Worm (Caenorhabditis elegans): ENCODE measurements around the gene del-7.

The del-7 gene

ce11 chrIV:7760117-7760516 lies at the start of gene del-7:
Gene del-7, plus strand, starts transcription at chrIV:7760417.
- TF ChIP-seq lin-29 (GFP tag; IDR thresholded peaks at IDR 0.05): no peak
- TF ChIP-seq skn-1 (tag; optimal IDR thresholded peaks at IDR 0.05): no peak
- no peak for TF ChIP-seq nhr-48 (tag; optimal IDR thresholded peaks at IDR 0.05)
- TF ChIP-seq ztf-11 (tag; optimal IDR thresholded peaks at IDR 0.05): no peak
- no peak for TF ChIP-seq tra-1 (GFP tag; IDR thresholded peaks at IDR 0.05)
- TF ChIP-seq ceh-62 (tag; optimal IDR thresholded peaks at IDR 0.05): no peak
- no peak for TF ChIP-seq zip-2 (tag; optimal IDR thresholded peaks at IDR 0.05)
- no peak for TF ChIP-seq zfp-2 (tag; optimal IDR thresholded peaks at IDR 0.05)
- no peak for TF ChIP-seq hif-1 (tag; optimal IDR thresholded peaks at IDR 0.05)
- TF ChIP-seq fkh-10 (GFP tag; optimal IDR thresholded peaks at IDR 0.05): no peak
- no peak for TF ChIP-seq nhr-10 (tag; optimal IDR thresholded peaks at IDR 0.05)
- TF ChIP-seq Y105C5A.15 (GFP tag; IDR thresholded peaks at IDR 0.05): no peak
- TF ChIP-seq lir-3 (tag; optimal IDR thresholded peaks at IDR 0.05): no peak
- TF ChIP-seq ceh-20 (GFP tag; IDR thresholded peaks at IDR 0.05): no peak
- no peak for TF ChIP-seq ces-1 (GFP tag; optimal IDR thresholded peaks at IDR 0.05)
- no peak for TF ChIP-seq unc-130 (GFP tag; optimal IDR thresholded peaks at IDR 0.05)
- no peak for TF ChIP-seq R02D3.7 (tag; optimal IDR thresholded peaks at IDR 0.05)
- TF ChIP-seq attf-4 (tag; optimal IDR thresholded peaks at IDR 0.05): no peak
- no peak for TF ChIP-seq ctbp-1 (GFP tag; IDR thresholded peaks at IDR 0.05)
- TF ChIP-seq tag-97 (GFP tag; IDR thresholded peaks at IDR 0.05): no peak

ce11 chrIV:7710824-7711223 lies 49.4 kb upstream of the del-7 start, which contains the start of gene nhr-8:
Gene nhr-8, plus strand, starts transcription at chrIV:7710983.
- TF ChIP-seq nhr-28 (tag; optimal IDR thresholded peaks at IDR 0.05): peak; percentile 93
- TF ChIP-seq pha-4 (GFP tag; IDR thresholded peaks at IDR 0.05): no peak
- TF ChIP-seq pha-4 (tag; optimal IDR thresholded peaks at IDR 0.05): no peak
- no peak for TF ChIP-seq spr-1 (tag; optimal IDR thresholded peaks at IDR 0.05)
- TF ChIP-seq daf-16 (GFP tag; optimal IDR thresholded peaks at IDR 0.05): no peak
- peak; percentile 80 for TF ChIP-seq daf-16 (tag; optimal IDR thresholded peaks at IDR 0.05)
- no peak for TF ChIP-seq Y48G9A.11 (GFP tag; IDR thresholded peaks at IDR 0.05)
- no peak for TF ChIP-seq ceh-44 (GFP tag; IDR thresholded peaks at IDR 0.05)
- no peak for TF ChIP-seq fkh-10 (GFP tag; optimal IDR thresholded peaks at IDR 0.05)
- TF ChIP-seq nhr-6 (tag; optimal IDR thresholded peaks at IDR 0.05): peak; percentile 16
- TF ChIP-seq R02D3.7 (tag; optimal IDR thresholded peaks at IDR 0.05): no peak
- peak; percentile 63 for TF ChIP-seq nhr-77 (tag; optimal IDR thresholded peaks at IDR 0.05)
- no peak for TF ChIP-seq egl-43 (GFP tag; IDR thresholded peaks at IDR 0.05)
- no peak for TF ChIP-seq mdt-29 (GFP tag; IDR thresholded peaks at IDR 0.05)
- no peak for TF ChIP-seq nhr-76 (tag; optimal IDR thresholded peaks at IDR 0.05)
- peak; percentile 50 for TF ChIP-seq lin-38 (GFP tag; IDR thresholded peaks at IDR 0.05)
- 0 out of 2 replicates have a peak, but pooled peaks have one; percentile 29 for TF ChIP-seq saeg-2 (GFP tag; IDR thresholded peaks at IDR 0.05)
- no peak for TF ChIP-seq lim-7 (GFP tag; IDR thresholded peaks at IDR 0.05)
- no peak for TF ChIP-seq egl-27 (tag; optimal IDR thresholded peaks at IDR 0.05)
- no peak for TF ChIP-seq dmd-8 (GFP tag; IDR thresholded peaks at IDR 0.05)
- TF ChIP-seq gei-8 (GFP tag; optimal IDR thresholded peaks at IDR 0.05): no peak
- no peak for TF ChIP-seq tag-97 (GFP tag; IDR thresholded peaks at IDR 0.05)
- TF ChIP-seq lsy-2 (tag; optimal IDR thresholded peaks at IDR 0.05): peak in 1 of 2 experiments; percentile 29
- TF ChIP-seq lin-1 (GFP tag; IDR thresholded peaks at IDR 0.05): peak; percentile 67
- no peak for TF ChIP-seq zfp-2 (tag; optimal IDR thresholded peaks at IDR 0.05)
- TF ChIP-seq ztf-11 (tag; optimal IDR thresholded peaks at IDR 0.05): no peak
- peak; percentile 54 for TF ChIP-seq mep-1 (tag; optimal IDR thresholded peaks at IDR 0.05)
- no peak for TF ChIP-seq lir-3 (tag; optimal IDR thresholded peaks at IDR 0.05)
- TF ChIP-seq F44E2.7 (GFP tag; IDR thresholded peaks at IDR 0.05): no peak
- TF ChIP-seq dmd-6 (GFP tag; IDR thresholded peaks at IDR 0.05): peak; percentile 92
- TF ChIP-seq ama-1 (optimal IDR thresholded peaks at IDR 0.05): no peak
- TF ChIP-seq pqm-1 (tag; optimal IDR thresholded peaks at IDR 0.05): peak; percentile 97
- TF ChIP-seq zfp-3 (GFP tag; conservative IDR thresholded peaks at IDR 0.05): no peak
- TF ChIP-seq nhr-111 (GFP tag; optimal IDR thresholded peaks at IDR 0.05): no peak
- no peak for TF ChIP-seq unc-39 (tag; optimal IDR thresholded peaks at IDR 0.05)
- no peak for TF ChIP-seq attf-4 (tag; optimal IDR thresholded peaks at IDR 0.05)
- TF ChIP-seq zag-1 (tag; optimal IDR thresholded peaks at IDR 0.05): no peak
- TF ChIP-seq nhr-48 (tag; optimal IDR thresholded peaks at IDR 0.05): peak; percentile 15
- peak; percentile 87 for TF ChIP-seq hlh-11 (tag; optimal IDR thresholded peaks at IDR 0.05)
- TF ChIP-seq madf-9 (GFP tag; conservative IDR thresholded peaks at IDR 0.05): no peak

Data from whole organism, L4 larva.